Worm (Caenorhabditis elegans) whole organism, L3 larva: ENCODE measurements around the gene npr-9.

ENCODE experiments used
- ZK546.5 ChIP-seq: sonication (generic microtip); optimal IDR thresholded peaks from 2 replicates; lab custom pipeline; 2017; ENCODE audit warnings: missing biosample characterization, missing genetic modification characterization
- aly-2 ChIP-seq: fragments of 150-350 bp; optimal IDR thresholded peaks from 2 replicates; lab custom pipeline; 2014; ENCODE audit warnings: missing biosample characterization, missing genetic modification characterization
- ama-1 ChIP-seq: fragments of 150-350 bp; optimal IDR thresholded peaks from 2 replicates; lab custom pipeline; 2018
- ceh-16 ChIP-seq: sonication (generic microtip); optimal IDR thresholded peaks from 2 replicates; lab custom pipeline; 2017; ENCODE audit warnings: missing biosample characterization, missing genetic modification characterization
- ceh-82 ChIP-seq: fragments of 150-350 bp; optimal IDR thresholded peaks from 2 replicates; lab custom pipeline; 2014; ENCODE audit warnings: missing biosample characterization, missing genetic modification characterization
- daf-12 ChIP-seq: fragments of 150-350 bp; optimal IDR thresholded peaks from 2 replicates; lab custom pipeline; 2014; ENCODE audit warnings: missing biosample characterization, missing genetic modification reagents, missing genetic modification characterization
- egl-27 ChIP-seq: sonication (generic microtip); optimal IDR thresholded peaks from 4 replicates; lab custom pipeline; 2017; ENCODE audit warnings: missing biosample characterization, missing genetic modification reagents, missing genetic modification characterization
- egl-5 ChIP-seq: fragments of 150-350 bp; optimal IDR thresholded peaks from 2 replicates; lab custom pipeline; 2017; ENCODE audit warnings: missing biosample characterization, missing genetic modification reagents, missing genetic modification characterization, inconsistent platforms
- elt-1 ChIP-seq: fragments of 150-350 bp; optimal IDR thresholded peaks from 2 replicates; lab custom pipeline; 2014; ENCODE audit warnings: missing biosample characterization, missing genetic modification characterization
- elt-2 ChIP-seq: sonication (generic microtip); optimal IDR thresholded peaks from 2 replicates; lab custom pipeline; 2016; ENCODE audit warnings: missing genetic modification reagents, mild to moderate bottlenecking, missing genetic modification characterization, missing compliant biosample characterization
- elt-3 ChIP-seq, 3 experiments: fragments of 150-350 bp in 1 of 3; sonication (generic microtip) in 2 of 3; optimal IDR thresholded peaks; 2 replicates in 2 of 3; 4 replicates in 1 of 3; lab custom pipeline; 2014 to 2017; ENCODE audit warnings: missing biosample characterization in 3 of 3, missing genetic modification characterization in 3 of 3
- eor-1 ChIP-seq, 2 experiments: fragments of 150-350 bp; optimal IDR thresholded peaks; 2 replicates each; lab custom pipeline; 2014 to 2018; ENCODE audit warnings: missing biosample characterization in 2 of 2, missing genetic modification characterization in 2 of 2
- fkh-10 ChIP-seq: sonication (generic microtip); optimal IDR thresholded peaks from 2 replicates; lab custom pipeline; 2017; ENCODE audit warnings: missing biosample characterization, missing genetic modification reagents, missing genetic modification characterization
- fkh-2 ChIP-seq: fragments of 150-350 bp; optimal IDR thresholded peaks from 2 replicates; lab custom pipeline; 2014; ENCODE audit warnings: missing biosample characterization, missing genetic modification reagents, missing genetic modification characterization
- hmg-11 ChIP-seq: sonication (generic microtip); optimal IDR thresholded peaks from 2 replicates; lab custom pipeline; 2016; ENCODE audit warnings: missing genetic modification characterization, missing compliant biosample characterization
- jun-1 ChIP-seq: fragments of 150-350 bp; optimal IDR thresholded peaks from 2 replicates; lab custom pipeline; 2014; ENCODE audit warnings: missing biosample characterization, missing genetic modification reagents, missing genetic modification characterization
- lin-15B ChIP-seq: fragments of 150-350 bp; optimal IDR thresholded peaks from 2 replicates; lab custom pipeline; 2014; ENCODE audit warnings: missing biosample characterization, missing genetic modification characterization
- lin-39 ChIP-seq: fragments of 150-350 bp; optimal IDR thresholded peaks from 2 replicates; lab custom pipeline; 2018; ENCODE audit warnings: missing biosample characterization, missing genetic modification reagents, missing genetic modification characterization
- nfya-1 ChIP-seq: sonication (generic microtip); optimal IDR thresholded peaks from 2 replicates; lab custom pipeline; 2017; ENCODE audit warnings: missing genetic modification characterization, mild to moderate bottlenecking, missing compliant biosample characterization, antibody characterized with exemption, moderate library complexity; ENCODE audit not compliant: insufficient read depth
- nhr-12 ChIP-seq: fragments of 150-350 bp; optimal IDR thresholded peaks from 2 replicates; lab custom pipeline; 2014; ENCODE audit warnings: missing biosample characterization, missing genetic modification characterization
- nhr-23 ChIP-seq: fragments of 150-350 bp; optimal IDR thresholded peaks from 2 replicates; lab custom pipeline; 2014; ENCODE audit warnings: missing biosample characterization, missing genetic modification reagents, missing genetic modification characterization
- nhr-237 ChIP-seq: fragments of 150-350 bp; optimal IDR thresholded peaks from 2 replicates; lab custom pipeline; 2014; ENCODE audit warnings: missing biosample characterization, missing genetic modification characterization
- nhr-25 ChIP-seq: sonication (generic microtip); optimal IDR thresholded peaks from 2 replicates; lab custom pipeline; 2017; ENCODE audit warnings: missing biosample characterization, missing genetic modification characterization
- nhr-43 ChIP-seq: sonication (generic microtip); optimal IDR thresholded peaks from 2 replicates; lab custom pipeline; 2016; ENCODE audit warnings: mild to moderate bottlenecking, missing genetic modification characterization, missing compliant biosample characterization; ENCODE audit not compliant: poor library complexity, severe bottlenecking
- nhr-67 ChIP-seq: fragments of 150-350 bp; optimal IDR thresholded peaks from 2 replicates; lab custom pipeline; 2014; ENCODE audit warnings: missing biosample characterization, missing genetic modification characterization
- nhr-77 ChIP-seq: fragments of 150-350 bp; optimal IDR thresholded peaks from 2 replicates; lab custom pipeline; 2014; ENCODE audit warnings: missing biosample characterization, missing genetic modification characterization
- pqm-1 ChIP-seq: fragments of 150-350 bp; optimal IDR thresholded peaks from 2 replicates; lab custom pipeline; 2017; ENCODE audit warnings: missing biosample characterization, missing genetic modification characterization, inconsistent platforms
- sea-2 ChIP-seq: fragments of 150-350 bp; sonication (generic microtip); optimal IDR thresholded peaks from 4 replicates; lab custom pipeline; 2014; ENCODE audit warnings: missing biosample characterization, missing genetic modification reagents, missing genetic modification characterization
- snpc-4 ChIP-seq: fragments of 150-350 bp; optimal IDR thresholded peaks from 2 replicates; lab custom pipeline; 2014; ENCODE audit warnings: missing biosample characterization, missing genetic modification characterization
- tbx-2 ChIP-seq: sonication (generic microtip); optimal IDR thresholded peaks from 2 replicates; lab custom pipeline; 2016; ENCODE audit warnings: mild to moderate bottlenecking, missing genetic modification characterization, missing compliant biosample characterization
- unc-39 ChIP-seq: sonication (generic microtip); optimal IDR thresholded peaks from 4 replicates; lab custom pipeline; 2017; ENCODE audit warnings: missing biosample characterization, missing genetic modification characterization
- zag-1 ChIP-seq: fragments of 150-350 bp; optimal IDR thresholded peaks from 2 replicates; lab custom pipeline; 2014; ENCODE audit warnings: missing biosample characterization, missing genetic modification characterization
- ztf-11 ChIP-seq: fragments of 150-350 bp; optimal IDR thresholded peaks from 2 replicates; lab custom pipeline; 2014; ENCODE audit warnings: missing biosample characterization, missing genetic modification characterization
- ztf-4 ChIP-seq: fragments of 150-350 bp; optimal IDR thresholded peaks from 2 replicates; lab custom pipeline; 2014; ENCODE audit warnings: missing biosample characterization, missing genetic modification characterization

Gene npr-9

DNA sequence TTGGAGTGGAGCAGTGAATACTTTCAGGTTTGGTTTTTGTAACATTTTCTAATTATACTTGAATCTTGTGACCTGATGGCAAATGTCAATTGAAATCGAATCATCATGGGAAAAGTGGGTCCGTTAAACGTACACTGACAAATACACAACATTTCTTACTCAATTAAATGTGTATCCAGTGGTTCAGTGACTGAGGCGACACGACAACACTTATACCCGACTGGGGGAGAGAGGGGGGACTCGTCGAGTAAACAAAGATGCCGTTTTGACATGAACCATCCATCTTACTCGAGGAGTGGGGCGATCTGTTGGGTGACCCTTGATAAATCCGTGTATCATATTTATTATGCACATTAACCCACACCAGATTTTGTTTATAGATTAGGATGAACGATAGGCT is 39.3 kb downstream of the npr-9 start:
- no peak for TF ChIP-seq aly-2 (tag; lab: Kevin White, UChicago)
- no peak for TF ChIP-seq elt-3 (tag; optimal IDR thresholded peaks at IDR 0.05; lab: Kevin White, UChicago)
- peak; percentile 81 for TF ChIP-seq lin-39
- no peak for TF ChIP-seq daf-12
- no peak for TF ChIP-seq unc-39
- peak; percentile 90 for TF ChIP-seq egl-5 (tag; lab: Kevin White, UChicago)
- no peak for TF ChIP-seq snpc-4 (tag; lab: Kevin White, UChicago)
- no peak for TF ChIP-seq sea-2 (GFP tag; lab: Kevin White, UChicago)
- no peak for TF ChIP-seq nhr-23 (tag; lab: Kevin White, UChicago)
- no peak for TF ChIP-seq lin-15B
- no peak for TF ChIP-seq egl-27

DNA sequence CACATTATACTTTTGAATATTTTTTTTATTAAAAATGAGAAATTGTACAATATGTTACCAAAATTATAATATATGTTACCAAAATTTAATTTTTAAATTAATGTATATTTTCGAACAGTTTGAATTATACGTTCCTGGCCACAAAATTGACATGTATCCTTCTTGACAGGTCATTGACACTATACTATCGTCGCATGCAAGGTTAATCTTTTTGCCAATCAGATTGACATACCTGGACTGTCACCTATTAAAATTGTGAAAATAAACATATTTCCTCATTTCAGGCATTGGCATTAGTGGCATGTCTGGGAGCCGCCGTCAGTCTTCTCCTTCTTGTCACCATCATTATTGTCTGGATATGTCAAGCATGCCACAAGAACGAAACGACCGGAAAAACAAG is 40.6 kb downstream of the npr-9 start:
- no peak for TF ChIP-seq ama-1 (lab: Kevin White, UChicago)
- TF ChIP-seq pqm-1 (tag; lab: Kevin White, UChicago) = no peak
- no peak for TF ChIP-seq elt-2
- TF ChIP-seq zag-1 = no peak
- no peak for TF ChIP-seq nhr-67 (tag; lab: Kevin White, UChicago)
- TF ChIP-seq eor-1 (tag; optimal IDR thresholded peaks at IDR 0.05; lab: Kevin White, UChicago) = no peak
- TF ChIP-seq unc-39 = no peak
- TF ChIP-seq tbx-2 (tag; lab: Kevin White, UChicago) = no peak
- TF ChIP-seq fkh-10 = no peak
- TF ChIP-seq egl-27 = no peak
- no peak for TF ChIP-seq ztf-4 (tag; lab: Kevin White, UChicago)
- TF ChIP-seq, all 47 proteins: peak for 0

DNA sequence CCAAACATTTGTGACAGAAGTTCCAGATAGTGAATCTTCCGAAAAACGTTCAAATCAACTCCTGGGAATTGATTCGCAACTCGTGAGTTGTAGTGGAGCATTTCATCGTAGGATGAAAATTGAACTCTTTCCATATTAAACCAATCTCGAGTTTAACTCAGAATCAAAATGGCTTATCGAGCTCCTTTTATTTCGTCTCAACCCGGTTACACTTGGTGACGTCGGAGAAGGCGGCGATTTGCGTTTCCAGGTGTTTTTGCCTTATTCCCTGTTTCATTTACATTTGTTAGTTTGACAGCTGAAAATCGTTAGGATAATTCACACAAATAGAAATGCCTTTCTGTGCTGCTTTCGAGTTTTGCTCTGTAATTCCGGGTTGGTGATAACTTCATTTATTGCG is 46.0 kb downstream of the npr-9 start, which contains the start of gene F42E11.3:
Gene F42E11.3, minus strand, starts transcription at position 101 of the 400 bp plus-strand sequence.
- TF ChIP-seq nhr-67 (tag; lab: Kevin White, UChicago) (no peak), elt-1 (no peak), nhr-77 (no peak), lin-39 (no peak), fkh-10 (no peak), hmg-11 (tag; lab: Kevin White, UChicago) (no peak), unc-39 (no peak), ceh-16 (tag; lab: Kevin White, UChicago) (no peak), nhr-25 (no peak), ceh-82 (tag; lab: Kevin White, UChicago) (no peak), ZK546.5 (tag; lab: Kevin White, UChicago) (no peak)
- TF ChIP-seq, all 47 proteins: peak for 0

DNA sequence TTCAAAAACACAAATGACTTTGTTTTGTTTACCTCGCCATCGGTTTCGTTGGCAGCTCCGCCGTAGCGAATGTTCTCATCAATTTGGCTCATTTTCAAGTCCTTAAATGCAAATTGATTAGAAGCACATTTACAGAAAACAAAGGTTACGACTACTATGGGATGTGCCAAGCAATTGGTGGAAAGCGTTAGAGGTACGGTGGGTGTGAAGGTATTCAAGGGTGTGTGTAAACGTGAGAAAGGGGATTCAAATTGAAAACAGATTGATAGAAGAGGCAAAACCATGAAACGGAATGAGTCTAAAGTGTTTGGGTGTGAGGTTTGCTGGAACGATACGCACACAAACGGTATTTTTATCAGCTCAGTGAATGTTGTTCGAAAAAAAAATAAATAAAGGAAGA is 47.8 kb downstream of the npr-9 start, which contains the start of gene tni-1:
Gene tni-1, minus strand, starts transcription at position 101 of the 400 bp plus-strand sequence.
- no peak for TF ChIP-seq nhr-77
- TF ChIP-seq ceh-16 (tag; lab: Kevin White, UChicago) = no peak
- no peak for TF ChIP-seq ztf-11
- no peak for TF ChIP-seq hmg-11 (tag; lab: Kevin White, UChicago)
- no peak for TF ChIP-seq nhr-23 (tag; lab: Kevin White, UChicago)
- no peak for TF ChIP-seq nhr-25
- no peak for TF ChIP-seq nhr-237 (tag; lab: Kevin White, UChicago)
- no peak for TF ChIP-seq ama-1 (lab: Kevin White, UChicago)
- TF ChIP-seq elt-2 = no peak
- no peak for TF ChIP-seq nfya-1 (tag; lab: Kevin White, UChicago)
- TF ChIP-seq nhr-43 (tag; lab: Kevin White, UChicago) = no peak
- TF ChIP-seq ceh-82 (tag; lab: Kevin White, UChicago) = no peak
- TF ChIP-seq sea-2 (GFP tag; lab: Kevin White, UChicago) = no peak
- no peak for TF ChIP-seq nhr-12
- TF ChIP-seq egl-27 = no peak
- no peak for TF ChIP-seq jun-1

DNA sequence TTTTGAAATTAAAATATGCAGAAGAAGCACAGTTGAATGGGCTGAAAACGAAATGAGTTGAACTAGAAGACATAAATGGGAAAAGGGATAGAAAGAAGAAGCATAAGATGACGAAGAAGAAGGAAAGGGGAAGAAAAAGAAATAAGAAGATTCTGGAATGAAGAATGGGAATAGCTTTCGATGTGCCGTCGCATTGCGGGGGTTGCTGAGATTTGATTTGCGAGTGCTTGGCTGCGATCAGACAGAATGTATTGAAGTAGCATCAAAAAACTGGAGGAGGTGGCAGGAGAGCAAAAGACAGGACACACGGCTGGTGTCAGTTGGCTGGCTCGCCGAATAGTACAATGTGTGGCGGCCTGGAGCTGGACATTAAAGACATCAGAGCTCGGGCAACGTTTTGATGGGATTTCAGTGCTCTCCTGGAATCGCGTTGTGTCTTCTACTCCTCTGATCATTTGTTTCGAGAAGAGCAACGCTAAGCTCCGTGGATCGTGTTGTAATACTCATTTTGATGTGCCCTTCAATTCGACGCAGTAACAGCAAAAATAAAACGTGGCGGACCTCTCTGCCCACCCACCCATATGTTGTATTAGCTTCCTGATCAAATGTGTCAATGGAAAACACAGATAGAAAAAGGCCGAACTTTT is 49.7 kb downstream of the npr-9 start:
- no peak for TF ChIP-seq egl-27
- TF ChIP-seq egl-5 (tag; lab: Kevin White, UChicago) = peak; percentile 0
- TF ChIP-seq nfya-1 (tag; lab: Kevin White, UChicago) = peak; percentile 34
- TF ChIP-seq lin-39 = peak; percentile 22
- peak; percentile 20 for TF ChIP-seq fkh-10
- TF ChIP-seq fkh-2 (tag; lab: Kevin White, UChicago) = no peak
